Fruit fly (Drosophila melanogaster) whole organism, embryonic: ENCODE measurements around the gene CG7377.

Source experiments
- B-H2 ChIP-seq: fragments of 200-800 bp; sonication (Bioruptor generic); optimal IDR thresholded peaks from 2 replicates; lab custom pipeline; 2018; ENCODE audit warnings: missing biosample characterization, mild to moderate bottlenecking, missing genetic modification characterization
- Blimp-1 ChIP-seq: fragments of 200-800 bp; sonication (Bioruptor generic); optimal IDR thresholded peaks from 3 replicates; lab custom pipeline; 2018; ENCODE audit warnings: missing biosample characterization, missing genetic modification characterization, mild to moderate bottlenecking, moderate library complexity, missing genetic modification reagents
- CG10431 ChIP-seq: fragments of 200-800 bp; sonication (Bioruptor generic); optimal IDR thresholded peaks from 3 replicates; lab custom pipeline; 2018; ENCODE audit warnings: missing biosample characterization, mild to moderate bottlenecking, missing genetic modification characterization
- CG10543 ChIP-seq: fragments of 200-800 bp; sonication (Bioruptor generic); optimal IDR thresholded peaks from 3 replicates; lab custom pipeline; 2017; ENCODE audit warnings: missing biosample characterization, mild to moderate bottlenecking, missing genetic modification characterization, moderate library complexity
- CG10565 ChIP-seq: fragments of 200-800 bp; sonication (Bioruptor generic); optimal IDR thresholded peaks from 3 replicates; lab custom pipeline; 2016; ENCODE audit warnings: missing biosample characterization, mild to moderate bottlenecking, missing genetic modification characterization
- CG11723 ChIP-seq: fragments of 200-800 bp; sonication (Bioruptor generic); optimal IDR thresholded peaks from 2 replicates; lab custom pipeline; 2017; ENCODE audit warnings: missing biosample characterization, mild to moderate bottlenecking, missing genetic modification characterization
- CG13287 ChIP-seq: fragments of 200-800 bp; sonication (Bioruptor generic); IDR thresholded peaks from 2 replicates; pipeline ENCODE4 v1.3.6; 2022; ENCODE audit warnings: missing biosample characterization, missing genetic modification characterization; ENCODE audit not compliant: partially characterized antibody
- CG17328 ChIP-seq: fragments of 200-800 bp; sonication (Bioruptor generic); IDR thresholded peaks from 2 replicates; pipeline ENCODE4 v1.3.6; 2022; ENCODE audit warnings: missing biosample characterization, missing genetic modification characterization
- CG2116 ChIP-seq: fragments of 200-800 bp; sonication (Bioruptor generic); optimal IDR thresholded peaks from 3 replicates; lab custom pipeline; 2018; ENCODE audit warnings: missing biosample characterization, mild to moderate bottlenecking, missing genetic modification characterization
- CG2129 ChIP-seq: fragments of 200-800 bp; sonication (Bioruptor generic); IDR thresholded peaks from 2 replicates; pipeline ENCODE4 v1.3.6; 2022; ENCODE audit warnings: missing biosample characterization, missing genetic modification characterization; ENCODE audit not compliant: partially characterized antibody
- CG31224 ChIP-seq: fragments of 200-800 bp; sonication (Bioruptor generic); IDR thresholded peaks from 2 replicates; pipeline ENCODE4 v1.3.6; 2022; ENCODE audit warnings: missing biosample characterization, missing genetic modification characterization
- CG6791 ChIP-seq: fragments of 200-800 bp; sonication (Bioruptor generic); IDR thresholded peaks from 3 replicates; pipeline ENCODE4 v1.3.6; 2022; ENCODE audit warnings: missing biosample characterization, missing genetic modification characterization; ENCODE audit not compliant: partially characterized antibody
- CG7271 ChIP-seq: fragments of 200-800 bp; sonication (Bioruptor generic); optimal IDR thresholded peaks from 2 replicates; lab custom pipeline; 2018; ENCODE audit warnings: missing biosample characterization, mild to moderate bottlenecking, missing genetic modification characterization, moderate library complexity
- CG7556 ChIP-seq: fragments of 200-800 bp; sonication (Bioruptor generic); optimal IDR thresholded peaks from 2 replicates; lab custom pipeline; 2017; ENCODE audit warnings: missing biosample characterization, mild to moderate bottlenecking, missing genetic modification characterization
- CG8388 ChIP-seq: fragments of 200-800 bp; sonication (Bioruptor generic); optimal IDR thresholded peaks from 2 replicates; lab custom pipeline; 2019; ENCODE audit warnings: missing biosample characterization, mild to moderate bottlenecking, missing genetic modification characterization, moderate library complexity
- CG9876 ChIP-seq: fragments of 200-800 bp; sonication (Bioruptor generic); optimal IDR thresholded peaks from 2 replicates; lab custom pipeline; 2016; ENCODE audit warnings: missing biosample characterization, missing genetic modification characterization
- Dbx ChIP-seq: fragments of 200-800 bp; sonication (Bioruptor generic); IDR thresholded peaks from 3 replicates; pipeline ENCODE4 v1.3.6; 2022; ENCODE audit warnings: missing biosample characterization, missing genetic modification characterization
- Hr39 ChIP-seq: fragments of >200 bp; optimal IDR thresholded peaks from 2 replicates; lab custom pipeline; 2017
- Lim3 ChIP-seq: fragments of 200-800 bp; sonication (Bioruptor generic); IDR thresholded peaks from 2 replicates; pipeline ENCODE4 v1.3.6; 2022; ENCODE audit warnings: missing biosample characterization, missing genetic modification characterization
- MBD-R2 ChIP-seq: fragments of 200-800 bp; sonication (Bioruptor generic); IDR thresholded peaks from 2 replicates; pipeline ENCODE4 v1.3.6; 2022; ENCODE audit warnings: missing biosample characterization, missing genetic modification characterization
- Med ChIP-seq: fragments of 200-800 bp; sonication (Bioruptor generic); peaks from one replicate; lab custom pipeline; 2016; ENCODE audit warnings: missing biosample characterization, missing genetic modification characterization, mild to moderate bottlenecking, inconsistent platforms, moderate library complexity
- Myb ChIP-seq: fragments of 200-800 bp; sonication (Bioruptor generic); optimal IDR thresholded peaks from 2 replicates; lab custom pipeline; 2016; ENCODE audit warnings: missing biosample characterization, missing genetic modification characterization
- Optix ChIP-seq: fragments of 200-800 bp; sonication (Bioruptor generic); IDR thresholded peaks from 3 replicates; pipeline ENCODE4 v1.3.6; 2022; ENCODE audit warnings: missing biosample characterization, missing genetic modification characterization
- Stat92E ChIP-seq, 3 experiments: fragments of >200 bp in 2 of 3; fragments of 200-800 bp in 1 of 3; sonication (Bioruptor generic) in 1 of 3; optimal IDR thresholded peaks; 2 replicates each; lab custom pipeline; 2017 to 2019; ENCODE audit warnings: missing biosample characterization in 3 of 3, missing genetic modification characterization in 3 of 3, mild to moderate bottlenecking in 1 of 3, moderate library complexity in 1 of 3
- amos ChIP-seq: fragments of 200-800 bp; sonication (Bioruptor generic); IDR thresholded peaks from 2 replicates; pipeline ENCODE4 v1.3.6; 2022; ENCODE audit warnings: missing biosample characterization, missing genetic modification characterization; ENCODE audit not compliant: partially characterized antibody
- ase ChIP-seq: fragments of 200-800 bp; sonication (Bioruptor generic); IDR thresholded peaks from 3 replicates; pipeline ENCODE4 v1.3.6; 2022; ENCODE audit warnings: missing biosample characterization, missing genetic modification characterization
- bigmax ChIP-seq: fragments of 200-800 bp; sonication (Bioruptor generic); optimal IDR thresholded peaks from 2 replicates; lab custom pipeline; 2018; ENCODE audit warnings: missing biosample characterization, mild to moderate bottlenecking, missing genetic modification characterization
- cato ChIP-seq: fragments of 200-800 bp; sonication (Bioruptor generic); optimal IDR thresholded peaks from 2 replicates; lab custom pipeline; 2016; ENCODE audit warnings: missing biosample characterization, missing genetic modification characterization, borderline replicate concordance
- chm ChIP-seq: fragments of 200-800 bp; sonication (Bioruptor generic); IDR thresholded peaks from 2 replicates; pipeline ENCODE4 v1.3.6; 2022; ENCODE audit warnings: missing biosample characterization, missing genetic modification characterization
- chn ChIP-seq: fragments of 200-800 bp; sonication (Bioruptor generic); optimal IDR thresholded peaks from 2 replicates; lab custom pipeline; 2016; ENCODE audit warnings: missing biosample characterization, missing genetic modification characterization
- crp ChIP-seq, 2 experiments: fragments of 200-800 bp; sonication (Bioruptor generic); optimal IDR thresholded peaks; 2 replicates in 1 of 2; 3 replicates in 1 of 2; lab custom pipeline; 2017; ENCODE audit warnings: missing biosample characterization in 2 of 2, missing genetic modification characterization in 2 of 2, mild to moderate bottlenecking in 1 of 2, moderate library complexity in 1 of 2
- dpn ChIP-seq, 2 experiments: fragments of 200-800 bp; sonication (Bioruptor generic); optimal IDR thresholded peaks; 3 replicates each; lab custom pipeline; 2016; ENCODE audit warnings: missing biosample characterization in 2 of 2, missing genetic modification characterization in 2 of 2
- ewg ChIP-seq: fragments of 200-800 bp; sonication (Bioruptor generic); optimal IDR thresholded peaks from 3 replicates; lab custom pipeline; 2017; ENCODE audit warnings: mild to moderate bottlenecking, missing biosample characterization, missing genetic modification reagents, missing genetic modification characterization
- exex ChIP-seq: fragments of 200-800 bp; sonication (Bioruptor generic); optimal IDR thresholded peaks from 4 replicates; lab custom pipeline; 2018; ENCODE audit warnings: missing biosample characterization, mild to moderate bottlenecking, missing genetic modification characterization, moderate library complexity
- fru ChIP-seq: fragments of >200 bp; optimal IDR thresholded peaks from 2 replicates; lab custom pipeline; 2017
- fu2 ChIP-seq: fragments of 200-800 bp; sonication (Bioruptor generic); optimal IDR thresholded peaks from 2 replicates; lab custom pipeline; 2016; ENCODE audit warnings: missing biosample characterization, missing genetic modification characterization
- gce ChIP-seq: fragments of 200-800 bp; sonication (Bioruptor generic); IDR thresholded peaks from 3 replicates; pipeline ENCODE4 v1.3.6; 2022; ENCODE audit warnings: missing biosample characterization, missing genetic modification characterization
- inv ChIP-seq: fragments of 200-800 bp; sonication (Bioruptor generic); IDR thresholded peaks from 2 replicates; pipeline ENCODE4 v1.3.6; 2022; ENCODE audit warnings: missing biosample characterization, missing genetic modification characterization; ENCODE audit not compliant: partially characterized antibody
- knrl ChIP-seq: fragments of 200-800 bp; sonication (Bioruptor generic); IDR thresholded peaks from 3 replicates; pipeline ENCODE4 v1.3.6; 2022; ENCODE audit warnings: missing biosample characterization, missing genetic modification characterization; ENCODE audit not compliant: partially characterized antibody
- maf-S ChIP-seq: fragments of 200-800 bp; sonication (Bioruptor generic); optimal IDR thresholded peaks from 2 replicates; lab custom pipeline; 2016; ENCODE audit warnings: missing biosample characterization, missing genetic modification characterization
- nerfin-2 ChIP-seq: fragments of 200-800 bp; sonication (Bioruptor generic); IDR thresholded peaks from 2 replicates; pipeline ENCODE4 v1.3.6; 2022; ENCODE audit warnings: missing biosample characterization, missing genetic modification characterization; ENCODE audit not compliant: partially characterized antibody
- nmo ChIP-seq: fragments of 200-800 bp; sonication (Bioruptor generic); optimal IDR thresholded peaks from 2 replicates; lab custom pipeline; 2018; ENCODE audit warnings: missing biosample characterization, mild to moderate bottlenecking, missing genetic modification characterization, moderate library complexity
- otp ChIP-seq: fragments of 200-800 bp; sonication (Bioruptor generic); IDR thresholded peaks from 3 replicates; pipeline ENCODE4, ENCODE4 v1.3.6; 2022; ENCODE audit warnings: missing biosample characterization, missing genetic modification characterization
- prd ChIP-seq, 3 experiments: fragments of >200 bp in 2 of 3; fragments of 200-800 bp in 1 of 3; sonication (Bioruptor generic) in 1 of 3; optimal IDR thresholded peaks in 2 of 3; IDR thresholded peaks in 1 of 3; 2 replicates in 2 of 3; 3 replicates in 1 of 3; pipeline versions ENCODE4 v1.3.6 to Lab custom; 2017 to 2022; ENCODE audit warnings: missing biosample characterization in 1 of 3, missing genetic modification characterization in 1 of 3
- repo ChIP-seq: fragments of 200-800 bp; sonication (Bioruptor generic); optimal IDR thresholded peaks from 2 replicates; lab custom pipeline; 2016; ENCODE audit warnings: missing biosample characterization, missing genetic modification characterization
- so ChIP-seq: fragments of 200-800 bp; sonication (Bioruptor generic); IDR thresholded peaks from 3 replicates; pipeline ENCODE4 v1.3.6; 2022; ENCODE audit warnings: missing biosample characterization, missing genetic modification characterization
- unc-4 ChIP-seq: fragments of 200-800 bp; sonication (Bioruptor generic); IDR thresholded peaks from 2 replicates; pipeline ENCODE4 v1.3.6; 2022; ENCODE audit warnings: missing biosample characterization, missing genetic modification characterization; ENCODE audit not compliant: partially characterized antibody
- vvl ChIP-seq: fragments of 200-800 bp; sonication (Bioruptor generic); IDR thresholded peaks from 2 replicates; pipeline ENCODE4 v1.3.6; 2022; ENCODE audit warnings: missing biosample characterization, missing genetic modification characterization
- wdn ChIP-seq: fragments of 200-800 bp; sonication (Bioruptor generic); IDR thresholded peaks from 2 replicates; pipeline ENCODE4 v1.3.6; 2022; ENCODE audit warnings: missing biosample characterization, missing genetic modification characterization

CG7377 gene

DNA sequence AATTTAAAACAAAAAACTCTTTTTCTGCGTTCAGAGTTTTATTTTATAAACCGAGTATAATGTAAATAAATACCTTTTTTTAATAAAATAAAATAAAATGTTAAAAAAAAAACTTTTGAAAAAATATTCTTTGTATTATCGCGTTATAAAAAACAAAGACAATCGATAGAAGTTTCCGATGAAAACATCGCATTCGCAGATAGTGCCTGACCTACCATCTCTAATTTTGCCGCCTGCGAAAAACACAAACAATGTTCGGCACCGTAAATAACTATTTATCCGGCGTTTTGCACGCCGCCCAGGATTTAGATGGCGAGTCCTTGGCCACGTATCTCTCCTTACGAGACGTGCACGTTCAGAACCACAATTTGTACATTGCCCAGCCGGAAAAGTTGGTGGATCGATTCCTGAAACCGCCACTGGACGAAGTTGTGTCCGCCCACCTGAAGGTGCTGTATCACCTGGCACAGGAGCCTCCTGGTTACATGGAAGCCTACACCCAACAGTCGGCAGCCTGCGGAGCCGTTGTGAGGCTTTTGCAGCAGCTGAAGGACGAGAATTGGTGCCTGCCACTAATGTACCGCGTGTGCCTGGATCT is 36.8 kb downstream of the CG7377 start, which contains the start of gene PCID2:
TSS of gene PCID2 (plus strand) at position 213 of the 598 bp plus-strand sequence.
- TF ChIP-seq CG7556 (no peak), CG13287 (GFP tag; lab: Robert Waterston, UW) (peak; percentile 89), Stat92E (GFP tag; optimal IDR thresholded peaks at IDR 0.05; lab: Kevin White, UChicago) (no peak), CG10431 (GFP tag; lab: Kevin White, UChicago) (no peak), exex (tag; lab: Kevin White, UChicago) (no peak), repo (no peak), cato (no peak), nmo (GFP tag; lab: Kevin White, UChicago) (no peak), CG9876 (GFP tag; lab: Kevin White, UChicago) (no peak), vvl (no peak), crp (GFP tag; optimal IDR thresholded peaks at IDR 0.05; lab: Kevin White, UChicago) (no peak), dpn (GFP tag; optimal IDR thresholded peaks at IDR 0.05; lab: Kevin White, UChicago) (no peak), nerfin-2 (peak; percentile 72), ase (GFP tag; lab: Robert Waterston, UW) (no peak), CG8388 (GFP tag; lab: Kevin White, UChicago) (no peak), otp (GFP tag; lab: Robert Waterston, UW) (no peak), CG2129 (GFP tag; lab: Robert Waterston, UW) (peak; percentile 58), CG2116 (GFP tag; lab: Kevin White, UChicago) (peak; percentile 33), CG11723 (GFP tag; lab: Kevin White, UChicago) (no peak), CG31224 (GFP tag; lab: Robert Waterston, UW) (no peak), CG10543 (GFP tag; lab: Kevin White, UChicago) (no peak), bigmax (GFP tag; lab: Kevin White, UChicago) (no peak), Hr39 (no peak), Lim3 (GFP tag; lab: Robert Waterston, UW) (no peak), CG17328 (GFP tag; lab: Robert Waterston, UW) (no peak), amos (GFP tag; lab: Robert Waterston, UW) (peak; percentile 83), inv (GFP tag; lab: Robert Waterston, UW) (peak; percentile 64), Med (GFP tag; lab: Kevin White, UChicago) (peak; percentile 35), Dbx (GFP tag; lab: Robert Waterston, UW) (no peak), Myb (GFP tag; lab: Kevin White, UChicago) (peak; percentile 14), fu2 (GFP tag; lab: Kevin White, UChicago) (no peak), unc-4 (GFP tag; lab: Robert Waterston, UW) (peak; percentile 77), Optix (GFP tag; lab: Robert Waterston, UW) (no peak), chm (no peak), B-H2 (GFP tag; lab: Kevin White, UChicago) (no peak), gce (GFP tag; lab: Robert Waterston, UW) (no peak), CG10565 (no peak), knrl (GFP tag; lab: Robert Waterston, UW) (peak; percentile 79), maf-S (no peak), Blimp-1 (GFP tag; lab: Kevin White, UChicago) (no peak), fru (no peak), CG6791 (GFP tag; lab: Robert Waterston, UW) (peak; percentile 77), so (GFP tag; lab: Robert Waterston, UW) (no peak), prd (optimal IDR thresholded peaks at IDR 0.05; lab: Kevin White, UChicago) (no peak), prd (GFP tag; IDR thresholded peaks at IDR 0.05; lab: Robert Waterston, UW) (no peak), wdn (GFP tag; lab: Robert Waterston, UW) (no peak), MBD-R2 (peak; percentile 58), CG7271 (tag; lab: Kevin White, UChicago) (no peak), ewg (GFP tag; lab: Kevin White, UChicago) (no peak), chn (GFP tag; lab: Kevin White, UChicago) (no peak)
